Worm (Caenorhabditis elegans): ENCODE data around the gene H04M03.12.

ce11 chrIV:5895190-5895589 is 8.0 kb downstream of the H04M03.12 start, which contains the start of gene nspb-6:
- TF ChIP-seq tbx-7 (tag; optimal IDR thresholded peaks at IDR 0.05) (no peak), che-1 (tag; optimal IDR thresholded peaks at IDR 0.05) (no peak), pqm-1 (tag; optimal IDR thresholded peaks at IDR 0.05) (no peak), pha-4 (tag; optimal IDR thresholded peaks at IDR 0.05) (no peak), unc-55 (GFP tag; optimal IDR thresholded peaks at IDR 0.05) (no peak), ceh-2 (tag; optimal IDR thresholded peaks at IDR 0.05) (no peak), ttx-3 (tag; optimal IDR thresholded peaks at IDR 0.05) (no peak), ceh-30 (tag; optimal IDR thresholded peaks at IDR 0.05) (no peak), pax-1 (tag; optimal IDR thresholded peaks at IDR 0.05) (no peak)

Measured in whole organism, late embryonic.